Worm (Caenorhabditis elegans) whole organism, L2 larva: ENCODE data around the gene col-135.

ENCODE experiments used
- C34F6.9 ChIP-seq: fragments of 150-350 bp; optimal IDR thresholded peaks from 2 replicates; lab custom pipeline; 2014; ENCODE audit warnings: missing biosample characterization, missing genetic modification characterization
- F13H6.1 ChIP-seq: sonication (generic microtip); optimal IDR thresholded peaks from 2 replicates; lab custom pipeline; 2016; ENCODE audit warnings: missing genetic modification characterization, missing compliant biosample characterization
- R02D3.7 ChIP-seq: fragments of 150-350 bp; optimal IDR thresholded peaks from 2 replicates; lab custom pipeline; 2014; ENCODE audit warnings: missing biosample characterization, missing genetic modification characterization
- Y55F3AM.14 ChIP-seq: fragments of 200-800 bp; sonication (Bioruptor generic); optimal IDR thresholded peaks from 2 replicates; lab custom pipeline; 2018; ENCODE audit warnings: mild to moderate bottlenecking, missing genetic modification characterization, missing compliant biosample characterization
- ZK546.5 ChIP-seq: sonication (generic microtip); optimal IDR thresholded peaks from 2 replicates; lab custom pipeline; 2017; ENCODE audit warnings: missing biosample characterization, missing genetic modification characterization
- aly-2 ChIP-seq: fragments of 150-350 bp; optimal IDR thresholded peaks from 2 replicates; lab custom pipeline; 2014; ENCODE audit warnings: missing biosample characterization, missing genetic modification characterization
- ama-1 ChIP-seq: fragments of 150-350 bp; optimal IDR thresholded peaks from 2 replicates; lab custom pipeline; 2018; ENCODE audit warnings: inconsistent platforms
- blmp-1 ChIP-seq: sonication (generic microtip); optimal IDR thresholded peaks from 2 replicates; lab custom pipeline; 2017; ENCODE audit warnings: missing genetic modification characterization, mild to moderate bottlenecking, missing compliant biosample characterization, antibody characterized with exemption, moderate library complexity; ENCODE audit not compliant: insufficient read depth
- ceh-16 ChIP-seq: fragments of 150-350 bp; optimal IDR thresholded peaks from 2 replicates; lab custom pipeline; 2014; ENCODE audit warnings: missing biosample characterization, missing genetic modification characterization
- ceh-82 ChIP-seq: fragments of 150-350 bp; optimal IDR thresholded peaks from 2 replicates; lab custom pipeline; 2014; ENCODE audit warnings: missing biosample characterization, missing genetic modification characterization
- elt-1 ChIP-seq: fragments of 150-350 bp; optimal IDR thresholded peaks from 2 replicates; lab custom pipeline; 2014; ENCODE audit warnings: missing biosample characterization, missing genetic modification characterization
- elt-3 ChIP-seq: sonication (generic microtip); optimal IDR thresholded peaks from 2 replicates; lab custom pipeline; 2017; ENCODE audit warnings: missing biosample characterization, missing genetic modification characterization
- fos-1 ChIP-seq: fragments of 150-350 bp; optimal IDR thresholded peaks from 2 replicates; lab custom pipeline; 2014; ENCODE audit warnings: missing biosample characterization, missing genetic modification characterization
- lin-13 ChIP-seq: fragments of 150-350 bp; optimal IDR thresholded peaks from 2 replicates; lab custom pipeline; 2014; ENCODE audit warnings: missing biosample characterization, missing genetic modification reagents, missing genetic modification characterization
- lin-39 ChIP-seq: fragments of 150-350 bp; optimal IDR thresholded peaks from 2 replicates; lab custom pipeline; 2014; ENCODE audit warnings: missing biosample characterization, missing genetic modification reagents, missing genetic modification characterization
- mbf-1 ChIP-seq: sonication (generic microtip); optimal IDR thresholded peaks from 2 replicates; lab custom pipeline; 2017; ENCODE audit warnings: missing biosample characterization, missing genetic modification characterization
- mdl-1 ChIP-seq, 2 experiments: fragments of 150-350 bp in 1 of 2; sonication (generic microtip) in 1 of 2; optimal IDR thresholded peaks; 2 replicates each; lab custom pipeline; 2017; ENCODE audit warnings: missing biosample characterization in 2 of 2, missing genetic modification characterization in 2 of 2
- nhr-10 ChIP-seq: sonication (generic microtip); optimal IDR thresholded peaks from 2 replicates; lab custom pipeline; 2017; ENCODE audit warnings: missing biosample characterization, missing genetic modification characterization
- nhr-11 ChIP-seq: fragments of 150-350 bp; optimal IDR thresholded peaks from 2 replicates; lab custom pipeline; 2014; ENCODE audit warnings: missing biosample characterization, missing genetic modification characterization
- nhr-12 ChIP-seq: fragments of 150-350 bp; optimal IDR thresholded peaks from 2 replicates; lab custom pipeline; 2014; ENCODE audit warnings: missing biosample characterization, missing genetic modification characterization
- nhr-129 ChIP-seq: fragments of 150-350 bp; optimal IDR thresholded peaks from 2 replicates; lab custom pipeline; 2014; ENCODE audit warnings: missing biosample characterization, missing genetic modification characterization
- nhr-21 ChIP-seq: fragments of 150-350 bp; optimal IDR thresholded peaks from 2 replicates; lab custom pipeline; 2014; ENCODE audit warnings: missing biosample characterization, missing genetic modification characterization
- nhr-23 ChIP-seq: fragments of 150-350 bp; optimal IDR thresholded peaks from 2 replicates; lab custom pipeline; 2014; ENCODE audit warnings: missing biosample characterization, missing genetic modification reagents, missing genetic modification characterization
- nhr-25 ChIP-seq: fragments of 150-350 bp; sonication (generic microtip); optimal IDR thresholded peaks from 3 replicates; lab custom pipeline; 2014; ENCODE audit warnings: missing biosample characterization, missing genetic modification characterization
- nhr-6 ChIP-seq: fragments of 150-350 bp; optimal IDR thresholded peaks from 2 replicates; lab custom pipeline; 2014; ENCODE audit warnings: missing biosample characterization, missing genetic modification characterization
- nhr-77 ChIP-seq: fragments of 150-350 bp; optimal IDR thresholded peaks from 2 replicates; lab custom pipeline; 2014; ENCODE audit warnings: missing biosample characterization, missing genetic modification characterization
- peb-1 ChIP-seq: fragments of 150-350 bp; optimal IDR thresholded peaks from 2 replicates; lab custom pipeline; 2014; ENCODE audit warnings: missing biosample characterization, missing genetic modification characterization
- skn-1 ChIP-seq: sonication (generic microtip); optimal IDR thresholded peaks from 2 replicates; lab custom pipeline; 2017; ENCODE audit warnings: missing biosample characterization, missing genetic modification characterization
- sma-3 ChIP-seq: sonication (generic microtip); optimal IDR thresholded peaks from 2 replicates; lab custom pipeline; 2016; ENCODE audit warnings: missing genetic modification reagents, missing genetic modification characterization, missing compliant biosample characterization
- unc-39 ChIP-seq: fragments of 150-350 bp; optimal IDR thresholded peaks from 2 replicates; lab custom pipeline; 2014; ENCODE audit warnings: missing biosample characterization, missing genetic modification characterization
- unc-62 ChIP-seq: fragments of 150-350 bp; optimal IDR thresholded peaks from 2 replicates; lab custom pipeline; 2014; ENCODE audit warnings: missing biosample characterization, missing genetic modification reagents, missing genetic modification characterization
- ztf-1 ChIP-seq: fragments of 200-800 bp; sonication (Bioruptor generic); conservative IDR thresholded peaks from 2 replicates; pipeline ENCODE4 v1.3.6; 2022; ENCODE audit warnings: missing genetic modification characterization, missing compliant biosample characterization
- ztf-4 ChIP-seq: fragments of 150-350 bp; optimal IDR thresholded peaks from 2 replicates; lab custom pipeline; 2014; ENCODE audit warnings: missing biosample characterization, missing genetic modification characterization

col-135 gene

DNA sequence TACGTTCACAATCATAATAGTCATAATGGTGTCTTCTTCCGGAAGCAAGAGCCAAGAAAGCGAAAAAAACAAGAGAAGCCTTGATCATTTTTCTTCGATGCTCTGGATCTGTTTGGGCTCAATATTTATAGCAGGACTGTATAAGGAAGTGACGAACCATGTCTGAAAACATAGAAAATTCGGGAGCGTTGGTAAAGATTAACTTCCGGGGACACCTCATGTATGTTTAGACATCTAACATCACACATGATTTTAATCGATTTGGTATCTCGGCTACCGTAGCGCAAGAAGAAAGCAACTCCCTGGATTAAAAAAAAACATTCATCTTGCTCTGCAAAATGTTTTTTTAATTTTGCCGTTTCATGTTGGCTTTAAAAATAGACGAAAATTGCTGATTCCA is 5.6 kb downstream of the col-135 start, which contains the start of gene clec-190:
Gene clec-190 (minus strand): TSS at position 101 of the 400 bp plus-strand sequence.
- no peak for TF ChIP-seq nhr-6 (tag; lab: Kevin White, UChicago)
- TF ChIP-seq peb-1 (tag; lab: Kevin White, UChicago) = no peak
- no peak for TF ChIP-seq ama-1 (lab: Kevin White, UChicago)
- TF ChIP-seq fos-1 (tag; lab: Kevin White, UChicago) = no peak
- no peak for TF ChIP-seq unc-39
- no peak for TF ChIP-seq nhr-11 (tag; lab: Kevin White, UChicago)
- TF ChIP-seq Y55F3AM.14 = no peak

DNA sequence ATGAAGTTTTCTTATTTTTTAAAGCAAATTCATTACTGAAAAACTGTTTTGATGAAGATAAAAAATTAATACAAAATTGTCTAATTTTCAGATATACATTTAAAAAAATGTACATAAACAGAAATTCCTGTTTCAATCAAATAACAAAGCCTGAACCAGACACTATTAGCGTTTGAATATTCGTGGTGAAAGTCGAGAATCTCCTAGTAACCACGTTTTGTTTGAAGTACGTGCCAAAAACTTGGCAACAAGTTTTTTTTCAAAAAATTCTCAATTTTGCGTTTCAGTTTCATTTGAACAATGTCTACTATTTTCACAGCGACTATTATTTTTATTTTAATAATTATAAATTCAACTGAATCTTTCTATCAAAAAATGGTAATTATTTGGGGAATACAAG is 8.7 kb downstream of the col-135 start, which contains the start of gene M199.7:
Gene M199.7 (plus strand): TSS at position 301 of the 400 bp plus-strand sequence.
- TF ChIP-seq nhr-23 (tag; lab: Kevin White, UChicago) = no peak
- no peak for TF ChIP-seq lin-39 (tag; lab: Kevin White, UChicago)
- TF ChIP-seq nhr-12 (tag; lab: Kevin White, UChicago) = no peak
- TF ChIP-seq elt-3 (tag; lab: Kevin White, UChicago) = no peak
- TF ChIP-seq, all 48 proteins: peak for 0

DNA sequence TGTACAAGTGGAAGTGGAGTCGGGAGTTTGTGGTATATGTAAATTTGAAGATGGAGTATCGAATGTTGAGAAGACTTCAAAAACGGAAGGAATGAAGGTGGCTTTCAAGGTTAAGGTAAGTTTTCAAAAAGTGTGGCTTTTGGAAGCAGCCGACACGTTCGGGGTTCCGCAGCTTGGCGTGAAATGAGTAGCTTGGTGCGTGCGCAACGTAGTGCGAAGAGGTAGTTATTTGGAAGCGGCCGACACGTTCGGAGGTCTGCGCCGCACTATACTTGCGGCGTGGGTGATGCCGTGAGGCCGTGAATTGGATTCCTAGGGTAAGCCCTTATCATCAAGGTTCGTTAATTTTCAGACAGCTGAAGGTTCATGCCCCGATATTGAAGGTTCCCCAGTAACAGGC is 10.9 kb downstream of the col-135 start, which contains the start of gene clec-189:
Gene clec-189 (plus strand): TSS at position 92 of the 400 bp plus-strand sequence.
- TF ChIP-seq lin-13 (GFP tag; lab: Kevin White, UChicago) (no peak), nhr-10 (tag; lab: Kevin White, UChicago) (no peak)

DNA sequence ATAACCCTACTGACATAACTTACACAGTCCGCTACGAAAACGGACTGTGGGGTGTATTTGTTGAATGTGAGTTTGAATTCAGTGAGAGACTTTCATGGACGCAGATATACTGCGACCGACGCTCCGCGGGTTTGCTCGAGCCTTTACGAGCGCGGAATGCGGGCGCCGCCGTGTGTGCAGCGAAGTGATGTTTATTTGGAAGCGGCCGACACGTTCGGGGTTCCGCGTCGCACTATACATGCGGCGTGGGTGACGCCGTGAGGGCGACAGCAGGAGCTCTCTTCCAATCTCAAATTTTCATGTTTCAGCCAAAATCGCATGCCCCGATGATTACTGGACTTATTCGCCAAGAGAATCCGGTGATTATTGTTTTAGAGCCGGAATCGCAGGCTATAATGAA is 12.3 kb downstream of the col-135 start:
- no peak for TF ChIP-seq mbf-1
- no peak for TF ChIP-seq blmp-1 (tag; lab: Kevin White, UChicago)
- TF ChIP-seq nhr-21 (tag; lab: Kevin White, UChicago) = no peak
- TF ChIP-seq elt-1 (tag; lab: Kevin White, UChicago) = no peak

DNA sequence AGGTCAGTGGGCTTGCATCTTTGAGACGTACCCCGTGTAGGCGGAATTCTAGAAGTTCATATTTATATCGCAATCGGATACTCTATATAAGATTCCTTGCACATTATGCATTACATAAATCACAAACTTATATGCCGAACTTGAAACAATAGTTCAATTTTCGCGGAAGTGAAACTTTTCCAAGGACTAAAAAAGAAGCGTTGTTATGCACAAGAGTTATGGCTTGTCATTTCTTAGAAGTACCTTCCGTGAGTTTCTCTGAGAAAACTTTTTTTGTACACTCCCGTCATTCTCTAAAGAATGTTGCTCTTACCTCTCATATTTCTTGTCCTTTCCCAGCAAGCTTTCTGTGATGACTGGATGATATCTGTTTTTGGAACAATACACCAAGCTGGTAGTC is 13.2 kb downstream of the col-135 start, which contains the start of gene M199.136:
Gene M199.136 (plus strand): TSS at position 301 of the 400 bp plus-strand sequence.
- no peak for TF ChIP-seq aly-2 (tag; lab: Kevin White, UChicago)
- no peak for TF ChIP-seq elt-1 (tag; lab: Kevin White, UChicago)
- no peak for TF ChIP-seq nhr-77
- no peak for TF ChIP-seq C34F6.9
- no peak for TF ChIP-seq peb-1 (tag; lab: Kevin White, UChicago)
- no peak for TF ChIP-seq ceh-16 (tag; lab: Kevin White, UChicago)
- no peak for TF ChIP-seq nhr-25 (tag; lab: Kevin White, UChicago)
- TF ChIP-seq nhr-129 = no peak
- TF ChIP-seq lin-13 (GFP tag; lab: Kevin White, UChicago) = no peak
- no peak for TF ChIP-seq blmp-1 (tag; lab: Kevin White, UChicago)
- no peak for TF ChIP-seq skn-1 (tag; lab: Kevin White, UChicago)
- TF ChIP-seq F13H6.1 (tag; lab: Kevin White, UChicago) = no peak
- no peak for TF ChIP-seq unc-62 (GFP tag; lab: Kevin White, UChicago)
- TF ChIP-seq ztf-1 = no peak
- no peak for TF ChIP-seq Y55F3AM.14
- no peak for TF ChIP-seq nhr-10 (tag; lab: Kevin White, UChicago)
- TF ChIP-seq, all 48 proteins: peak for 0

DNA sequence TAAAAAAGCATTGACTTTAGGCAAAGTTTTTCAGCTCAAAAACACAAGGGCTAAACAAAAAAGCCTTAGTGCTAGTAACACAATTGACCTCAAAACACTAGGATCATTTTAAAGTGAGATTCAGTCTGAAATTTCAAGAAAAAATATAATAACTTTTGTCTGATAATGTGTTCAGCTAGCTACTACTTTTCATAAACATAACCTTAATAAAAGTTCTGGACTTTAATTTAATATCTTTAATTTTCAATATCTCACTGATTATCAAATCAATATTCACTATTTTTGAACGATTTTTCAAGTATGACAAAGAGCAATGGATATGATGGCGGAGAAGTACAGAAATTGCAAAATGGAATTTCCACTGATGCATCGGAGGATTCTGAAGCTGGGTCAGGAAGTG is 17.3 kb downstream of the col-135 start, which contains the start of gene M199.135:
Gene M199.135 (plus strand): TSS at position 301 of the 400 bp plus-strand sequence.
- TF ChIP-seq ama-1 (lab: Kevin White, UChicago) (no peak), ztf-4 (tag; lab: Kevin White, UChicago) (no peak), elt-3 (tag; lab: Kevin White, UChicago) (no peak), blmp-1 (tag; lab: Kevin White, UChicago) (no peak), mdl-1 (tag; optimal IDR thresholded peaks at IDR 0.05; lab: Kevin White, UChicago) (no peak), lin-39 (tag; lab: Kevin White, UChicago) (no peak), ceh-82 (tag; lab: Kevin White, UChicago) (no peak), R02D3.7 (tag; lab: Kevin White, UChicago) (no peak), unc-39 (no peak), ZK546.5 (tag; lab: Kevin White, UChicago) (no peak), nhr-77 (no peak), lin-13 (GFP tag; lab: Kevin White, UChicago) (no peak), sma-3 (GFP tag; lab: Kevin White, UChicago) (no peak), nhr-10 (tag; lab: Kevin White, UChicago) (no peak)
